Worm (Caenorhabditis elegans) whole organism, L2 larva: ENCODE data around the gene pph-2.

Experiments
- ceh-82 ChIP-seq: fragments of 150-350 bp; optimal IDR thresholded peaks from 2 replicates; lab custom pipeline; 2014; ENCODE audit warnings: missing biosample characterization, missing genetic modification characterization
- egl-27 ChIP-seq: sonication (generic microtip); optimal IDR thresholded peaks from 3 replicates; lab custom pipeline; 2017; ENCODE audit warnings: missing biosample characterization, missing genetic modification reagents, missing genetic modification characterization
- mbf-1 ChIP-seq: sonication (generic microtip); optimal IDR thresholded peaks from 2 replicates; lab custom pipeline; 2017; ENCODE audit warnings: missing biosample characterization, missing genetic modification characterization
- sma-9 ChIP-seq, 2 experiments: fragments of 150-350 bp in 1 of 2; sonication (generic microtip) in 1 of 2; optimal IDR thresholded peaks; 2 replicates each; lab custom pipeline; 2014 to 2016; ENCODE audit warnings: missing genetic modification characterization in 2 of 2, mild to moderate bottlenecking in 1 of 2, missing biosample characterization in 1 of 2, missing compliant biosample characterization in 1 of 2, missing genetic modification reagents in 1 of 2, moderate library complexity in 1 of 2
- unc-39 ChIP-seq: fragments of 150-350 bp; optimal IDR thresholded peaks from 2 replicates; lab custom pipeline; 2014; ENCODE audit warnings: missing biosample characterization, missing genetic modification characterization

ce11 chrIV:11911723-11912122 lies 34.1 kb upstream of the pph-2 start, which contains the start of gene VZK822L.2:
- no peak for TF ChIP-seq egl-27 (tag; lab: Kevin White, UChicago)
- no peak for TF ChIP-seq mbf-1 (tag; lab: Kevin White, UChicago)
- no peak for TF ChIP-seq unc-39 (tag; lab: Kevin White, UChicago)
- TF ChIP-seq ceh-82 (tag; lab: Kevin White, UChicago), result no peak
- TF ChIP-seq sma-9 (GFP tag; optimal IDR thresholded peaks at IDR 0.05; lab: Kevin White, UChicago), result no peak
- TF ChIP-seq sma-9 (tag; optimal IDR thresholded peaks at IDR 0.05; lab: Kevin White, UChicago), result no peak
